Fruit fly (Drosophila melanogaster) whole organism, embryonic: ENCODE measurements around the gene Syx1A.

Experiments used
- Adf1 ChIP-seq: fragments of 200-800 bp; sonication (Bioruptor generic); IDR thresholded peaks from 2 replicates; pipeline ENCODE4 v1.3.6; 2022; ENCODE audit warnings: missing biosample characterization, missing genetic modification characterization
- Atf6 ChIP-seq: fragments of 200-800 bp; sonication (Bioruptor generic); IDR thresholded peaks from 2 replicates; pipeline ENCODE4 v1.3.6; 2022; ENCODE audit warnings: missing biosample characterization, missing genetic modification characterization
- CG11695 ChIP-seq: fragments of 200-800 bp; sonication (Bioruptor generic); IDR thresholded peaks from 3 replicates; pipeline ENCODE4 v1.3.6; 2022; ENCODE audit warnings: missing biosample characterization, missing genetic modification characterization
- CG12236 ChIP-seq: fragments of 200-800 bp; sonication (Bioruptor generic); optimal IDR thresholded peaks from 2 replicates; lab custom pipeline; 2016; ENCODE audit warnings: missing biosample characterization, missing genetic modification characterization
- CG13424 ChIP-seq: fragments of 200-800 bp; sonication (Bioruptor generic); optimal IDR thresholded peaks from 2 replicates; lab custom pipeline; 2019; ENCODE audit warnings: missing biosample characterization, mild to moderate bottlenecking, missing genetic modification characterization, moderate library complexity
- CG15269 ChIP-seq: fragments of 200-800 bp; sonication (Bioruptor generic); optimal IDR thresholded peaks from 2 replicates; lab custom pipeline; 2018; ENCODE audit warnings: missing biosample characterization, mild to moderate bottlenecking, missing genetic modification characterization, moderate library complexity
- CG16779 ChIP-seq: fragments of 200-800 bp; sonication (Bioruptor generic); IDR thresholded peaks from 2 replicates; pipeline ENCODE4 v1.3.6; 2022; ENCODE audit warnings: missing biosample characterization, missing genetic modification characterization
- CG2889 ChIP-seq: fragments of 200-800 bp; sonication (Bioruptor generic); IDR thresholded peaks from 3 replicates; pipeline ENCODE4 v1.3.6; 2022; ENCODE audit warnings: missing biosample characterization, missing genetic modification characterization
- CG32772 ChIP-seq: fragments of 200-800 bp; sonication (Bioruptor generic); IDR thresholded peaks from 2 replicates; pipeline ENCODE4 v1.3.6; 2022; ENCODE audit warnings: missing biosample characterization, missing genetic modification characterization
- CG33213 ChIP-seq: fragments of 200-800 bp; sonication (Bioruptor generic); optimal IDR thresholded peaks from 3 replicates; lab custom pipeline; 2016; ENCODE audit warnings: missing biosample characterization, missing genetic modification characterization
- CG3838 ChIP-seq: fragments of 200-800 bp; sonication (Bioruptor generic); optimal IDR thresholded peaks from 3 replicates; lab custom pipeline; 2016; ENCODE audit warnings: missing biosample characterization, missing genetic modification characterization
- CG9609 ChIP-seq: fragments of 200-800 bp; sonication (Bioruptor generic); optimal IDR thresholded peaks from 3 replicates; lab custom pipeline; 2016; ENCODE audit warnings: missing biosample characterization, missing genetic modification characterization
- CG9932 ChIP-seq: fragments of 200-800 bp; sonication (Bioruptor generic); IDR thresholded peaks from 2 replicates; pipeline ENCODE4 v1.3.6; 2022; ENCODE audit warnings: missing biosample characterization, missing genetic modification characterization
- Dbx ChIP-seq: fragments of 200-800 bp; sonication (Bioruptor generic); IDR thresholded peaks from 3 replicates; pipeline ENCODE4 v1.3.6; 2022; ENCODE audit warnings: missing biosample characterization, missing genetic modification characterization
- Deaf1 ChIP-seq: fragments of 200-800 bp; optimal IDR thresholded peaks from 3 replicates; lab custom pipeline; 2019; ENCODE audit warnings: missing biosample characterization, mild to moderate bottlenecking, missing genetic modification characterization, moderate library complexity
- Dek ChIP-seq: fragments of 200-800 bp; sonication (Bioruptor generic); optimal IDR thresholded peaks from 3 replicates; lab custom pipeline; 2019; ENCODE audit warnings: missing biosample characterization, mild to moderate bottlenecking, missing genetic modification characterization, moderate library complexity
- Doc2 ChIP-seq: fragments of 200-800 bp; sonication (Bioruptor generic); IDR thresholded peaks from 2 replicates; pipeline ENCODE4 v1.3.6; 2022; ENCODE audit warnings: missing biosample characterization, missing genetic modification characterization
- Ets97D ChIP-seq: fragments of 200-800 bp; sonication (Bioruptor generic); optimal IDR thresholded peaks from 3 replicates; lab custom pipeline; 2016; ENCODE audit warnings: missing biosample characterization, missing genetic modification characterization
- Hr51 ChIP-seq, 2 experiments: fragments of 200-800 bp; sonication (Bioruptor generic); optimal IDR thresholded peaks; 2 replicates in 1 of 2; 3 replicates in 1 of 2; lab custom pipeline; 2016 to 2018; ENCODE audit warnings: missing biosample characterization in 2 of 2, missing genetic modification characterization in 2 of 2, mild to moderate bottlenecking in 1 of 2, moderate library complexity in 1 of 2
- Med ChIP-seq: fragments of 200-800 bp; sonication (Bioruptor generic); peaks from one replicate; lab custom pipeline; 2016; ENCODE audit warnings: missing biosample characterization, missing genetic modification characterization, mild to moderate bottlenecking, inconsistent platforms, moderate library complexity
- Meics ChIP-seq: fragments of 200-800 bp; sonication (Bioruptor generic); optimal IDR thresholded peaks from 2 replicates; lab custom pipeline; 2017; ENCODE audit warnings: missing biosample characterization, mild to moderate bottlenecking, missing genetic modification characterization
- Nf-YC ChIP-seq: fragments of 200-800 bp; optimal IDR thresholded peaks from 3 replicates; lab custom pipeline; 2019; ENCODE audit warnings: missing biosample characterization, mild to moderate bottlenecking, missing genetic modification characterization, moderate library complexity
- Opbp ChIP-seq: fragments of 200-800 bp; sonication (Bioruptor generic); IDR thresholded peaks from 3 replicates; pipeline ENCODE4 v1.3.6; 2022; ENCODE audit warnings: missing biosample characterization, missing genetic modification characterization; ENCODE audit not compliant: partially characterized antibody
- Scr ChIP-seq: fragments of 200-800 bp; sonication (Bioruptor generic); IDR thresholded peaks from 2 replicates; pipeline ENCODE4 v1.3.6; 2022; ENCODE audit warnings: missing biosample characterization, missing genetic modification characterization; ENCODE audit not compliant: partially characterized antibody
- Side ChIP-seq: fragments of 200-800 bp; sonication (Bioruptor generic); optimal IDR thresholded peaks from 2 replicates; lab custom pipeline; 2016; ENCODE audit warnings: missing biosample characterization, missing genetic modification characterization
- Sox102F ChIP-seq: fragments of 200-800 bp; sonication (Bioruptor generic); optimal IDR thresholded peaks from 2 replicates; lab custom pipeline; 2018; ENCODE audit warnings: missing biosample characterization, mild to moderate bottlenecking, missing genetic modification characterization, moderate library complexity
- Trl ChIP-seq, 3 experiments: fragments of >200 bp in 2 of 3; fragments of 200-800 bp in 1 of 3; sonication (Bioruptor generic) in 1 of 3; optimal IDR thresholded peaks; 2 replicates in 1 of 3; 3 replicates in 2 of 3; lab custom pipeline; 2016 to 2017; ENCODE audit warnings: missing biosample characterization in 1 of 3, missing genetic modification characterization in 1 of 3
- YL-1 ChIP-seq: fragments of 200-800 bp; sonication (Bioruptor generic); optimal IDR thresholded peaks from 3 replicates; lab custom pipeline; 2017; ENCODE audit warnings: missing biosample characterization, mild to moderate bottlenecking, missing genetic modification characterization
- abd-A ChIP-seq: fragments of 200-800 bp; sonication (Bioruptor generic); optimal IDR thresholded peaks from 3 replicates; lab custom pipeline; 2019; ENCODE audit warnings: missing biosample characterization, mild to moderate bottlenecking, missing genetic modification characterization, moderate library complexity
- cg ChIP-seq: fragments of 200-800 bp; sonication (Bioruptor generic); optimal IDR thresholded peaks from 3 replicates; lab custom pipeline; 2019; ENCODE audit warnings: missing biosample characterization, mild to moderate bottlenecking, missing genetic modification characterization, moderate library complexity
- chinmo ChIP-seq: fragments of 200-800 bp; sonication (Bioruptor generic); IDR thresholded peaks from 4 replicates; pipeline ENCODE4 v1.3.6; 2022; ENCODE audit warnings: missing biosample characterization, missing genetic modification characterization; ENCODE audit not compliant: partially characterized antibody
- croc ChIP-seq: fragments of 200-800 bp; sonication (Bioruptor generic); conservative IDR thresholded peaks from 3 replicates; pipeline ENCODE4 v1.3.6; 2022; ENCODE audit warnings: missing biosample characterization, missing genetic modification characterization
- dysf ChIP-seq: fragments of 200-800 bp; sonication (Bioruptor generic); IDR thresholded peaks from 3 replicates; pipeline ENCODE4 v1.3.6; 2022; ENCODE audit warnings: missing biosample characterization, missing genetic modification characterization
- ems ChIP-seq: fragments of 200-800 bp; sonication (Bioruptor generic); optimal IDR thresholded peaks from 3 replicates; lab custom pipeline; 2016; ENCODE audit warnings: missing biosample characterization, missing genetic modification characterization
- ewg ChIP-seq: fragments of 200-800 bp; sonication (Bioruptor generic); optimal IDR thresholded peaks from 3 replicates; lab custom pipeline; 2017; ENCODE audit warnings: mild to moderate bottlenecking, missing biosample characterization, missing genetic modification reagents, missing genetic modification characterization
- fru ChIP-seq: fragments of >200 bp; optimal IDR thresholded peaks from 2 replicates; lab custom pipeline; 2017
- grau ChIP-seq: fragments of 200-800 bp; optimal IDR thresholded peaks from 3 replicates; lab custom pipeline; 2019; ENCODE audit warnings: missing biosample characterization, mild to moderate bottlenecking, missing genetic modification characterization, moderate library complexity
- gsb-n ChIP-seq: fragments of 200-800 bp; sonication (Bioruptor generic); optimal IDR thresholded peaks from 3 replicates; lab custom pipeline; 2018; ENCODE audit warnings: missing biosample characterization, mild to moderate bottlenecking, missing genetic modification characterization
- hb ChIP-seq: fragments of 200-800 bp; sonication (Bioruptor generic); IDR thresholded peaks from 3 replicates; pipeline ENCODE4 v1.3.6; 2022; ENCODE audit warnings: missing biosample characterization, missing genetic modification characterization; ENCODE audit not compliant: partially characterized antibody
- hbn ChIP-seq: fragments of 200-800 bp; sonication (Bioruptor generic); IDR thresholded peaks from 2 replicates; pipeline ENCODE4 v1.3.6; 2022; ENCODE audit warnings: missing biosample characterization, missing genetic modification characterization; ENCODE audit not compliant: partially characterized antibody
- hth ChIP-seq: fragments of >200 bp; optimal IDR thresholded peaks from 2 replicates; lab custom pipeline; 2017; ENCODE audit warnings: inconsistent platforms
- luna ChIP-seq: fragments of 200-800 bp; sonication (Bioruptor generic); optimal IDR thresholded peaks from 2 replicates; lab custom pipeline; 2016; ENCODE audit warnings: missing biosample characterization, missing genetic modification characterization
- psq ChIP-seq: fragments of 200-800 bp; sonication (Bioruptor generic); optimal IDR thresholded peaks from 2 replicates; lab custom pipeline; 2017; ENCODE audit warnings: missing biosample characterization, missing genetic modification characterization
- scrt ChIP-seq: fragments of 200-800 bp; sonication (Bioruptor generic); optimal IDR thresholded peaks from 2 replicates; lab custom pipeline; 2018; ENCODE audit warnings: missing biosample characterization, mild to moderate bottlenecking, missing genetic modification characterization, moderate library complexity
- sr ChIP-seq: fragments of 200-800 bp; sonication (Bioruptor generic); IDR thresholded peaks from 3 replicates; pipeline ENCODE4 v1.3.6; 2022; ENCODE audit warnings: missing biosample characterization, missing genetic modification characterization
- unc-4 ChIP-seq: fragments of 200-800 bp; sonication (Bioruptor generic); IDR thresholded peaks from 2 replicates; pipeline ENCODE4 v1.3.6; 2022; ENCODE audit warnings: missing biosample characterization, missing genetic modification characterization; ENCODE audit not compliant: partially characterized antibody
- unpg ChIP-seq: fragments of 200-800 bp; sonication (Bioruptor generic); optimal IDR thresholded peaks from 3 replicates; lab custom pipeline; 2018; ENCODE audit warnings: missing biosample characterization, mild to moderate bottlenecking, missing genetic modification characterization, moderate library complexity
- zen ChIP-seq: fragments of 200-800 bp; sonication (Bioruptor generic); optimal IDR thresholded peaks from 3 replicates; lab custom pipeline; 2018; ENCODE audit warnings: missing biosample characterization, mild to moderate bottlenecking, missing genetic modification characterization, moderate library complexity

Gene Syx1A

dm6 chr3R:24093430-24093829, 12.1 kb downstream of the Syx1A start (continued):
- TF ChIP-seq unpg (GFP tag; lab: Kevin White, UChicago), result peak; percentile 14
- TF ChIP-seq luna (GFP tag; lab: Kevin White, UChicago), result no peak
- no peak for TF ChIP-seq gsb-n (tag; lab: Kevin White, UChicago)
- no peak for TF ChIP-seq CG9609 (GFP tag; lab: Kevin White, UChicago)
- no peak for TF ChIP-seq Side (GFP tag; lab: Kevin White, UChicago)
- no peak for TF ChIP-seq YL-1 (GFP tag; lab: Kevin White, UChicago)
- TF ChIP-seq hbn (GFP tag; lab: Robert Waterston, UW), result no peak
- TF ChIP-seq ems, result no peak
- no peak for TF ChIP-seq unc-4 (GFP tag; lab: Robert Waterston, UW)
- TF ChIP-seq CG13424 (tag; lab: Kevin White, UChicago), result peak; percentile 43
- no peak for TF ChIP-seq hth (lab: Kevin White, UChicago)
- no peak for TF ChIP-seq CG2889
- TF ChIP-seq CG16779 (GFP tag; lab: Robert Waterston, UW), result no peak
- TF ChIP-seq hb (GFP tag; lab: Robert Waterston, UW), result no peak

dm6 chr3R:24092590-24093151, 12.9 kb downstream of the Syx1A start:
- peak; percentile 63 to 76 for TF ChIP-seq Trl (optimal IDR thresholded peaks at IDR 0.05; lab: Kevin White, UChicago)
- TF ChIP-seq Trl (GFP tag; optimal IDR thresholded peaks at IDR 0.05; lab: Kevin White, UChicago), result no peak
- no peak for TF ChIP-seq Dek
- TF ChIP-seq Scr, result 0 out of 2 replicates have a peak, but pooled peaks have one; percentile 7
- peak; percentile 41 for TF ChIP-seq cg (GFP tag; lab: Kevin White, UChicago)
- no peak for TF ChIP-seq sr
- no peak for TF ChIP-seq CG33213 (GFP tag; lab: Kevin White, UChicago)
- peak; percentile 41 for TF ChIP-seq abd-A (tag; lab: Kevin White, UChicago)
- TF ChIP-seq CG3838 (GFP tag; lab: Kevin White, UChicago), result no peak
- TF ChIP-seq psq, result peak; percentile 44
- TF ChIP-seq croc (GFP tag; lab: Robert Waterston, UW), result no peak
- TF ChIP-seq Nf-YC (tag; lab: Kevin White, UChicago), result peak; percentile 13
- TF ChIP-seq fru (lab: Kevin White, UChicago), result no peak
- TF ChIP-seq Adf1 (GFP tag; lab: Robert Waterston, UW), result peak; percentile 93
- TF ChIP-seq Ets97D, result no peak
- peak; percentile 56 for TF ChIP-seq ewg
- no peak for TF ChIP-seq zen (tag; lab: Kevin White, UChicago)
- no peak for TF ChIP-seq Opbp (GFP tag; lab: Robert Waterston, UW)
- 0 out of 4 replicates have a peak, but pooled peaks have one; percentile 62 for TF ChIP-seq chinmo (GFP tag; lab: Robert Waterston, UW)
- 0 out of 2 replicates have a peak, but pooled peaks have one; percentile 16 for TF ChIP-seq CG9932 (GFP tag; lab: Robert Waterston, UW)
- TF ChIP-seq Hr51 (GFP tag; optimal IDR thresholded peaks at IDR 0.05; lab: Kevin White, UChicago), result peak in 1 of 2 experiments; percentile 54
- TF ChIP-seq Med (GFP tag; lab: Kevin White, UChicago), result peak; percentile 47
- TF ChIP-seq, all 482 proteins: peak for 12

- TF ChIP-seq CG12236 (GFP tag; lab: Kevin White, UChicago) (no peak), CG32772 (GFP tag; lab: Robert Waterston, UW) (0 out of 2 replicates have a peak, but pooled peaks have one; percentile 22), Atf6 (GFP tag; lab: Robert Waterston, UW) (0 out of 2 replicates have a peak, but pooled peaks have one; percentile 18), Doc2 (no peak), grau (tag; lab: Kevin White, UChicago) (peak; percentile 11), Deaf1 (no peak), Dbx (GFP tag; lab: Robert Waterston, UW) (peak; percentile 14; the same call in 1 of the 3 replicates), dysf (GFP tag; lab: Robert Waterston, UW) (0 out of 3 replicates have a peak, but pooled peaks have one; percentile 12), CG11695 (GFP tag; lab: Robert Waterston, UW) (peak; percentile 18; the same call in 1 of the 3 replicates), Meics (GFP tag; lab: Kevin White, UChicago) (peak; percentile 40), Sox102F (GFP tag; lab: Kevin White, UChicago) (peak; percentile 36), CG15269 (tag; lab: Kevin White, UChicago) (peak; percentile 17), scrt (GFP tag; lab: Kevin White, UChicago) (peak; percentile 33), CG9932 (GFP tag; lab: Robert Waterston, UW) (0 out of 2 replicates have a peak, but pooled peaks have one; percentile 16)
Measured at dm6 chr3R:24091653-24092052, 13.9 kb downstream of the Syx1A start.
